Fruit fly (Drosophila melanogaster): ENCODE measurements around the gene CG5478.
"Not testable (repeated sequence)": the region's sequence is repeated elsewhere in the genome, so short reads cannot be mapped to it uniquely, and the experiment has no call there.

The CG5478 gene

dm6 chr3R:15927172-15927571 lies 6.4 kb downstream of the CG5478 start:
- no peak for TF ChIP-seq CG8478 (optimal IDR thresholded peaks at IDR 0.05)
- TF ChIP-seq CTCF (optimal IDR thresholded peaks at IDR 0.05), result no peak

dm6 chr3R:15925939-15926338 lies 7.6 kb downstream of the CG5478 start:
- TF ChIP-seq CG8478 (optimal IDR thresholded peaks at IDR 0.05), result no peak
- TF ChIP-seq CTCF (optimal IDR thresholded peaks at IDR 0.05), result no peak

dm6 chr3R:15925329-15925728 lies 8.2 kb downstream of the CG5478 start, which contains the start of gene CG34276:
Gene CG34276 (plus strand): TSS chr3R:15925629.
- TF ChIP-seq CG8478 (optimal IDR thresholded peaks at IDR 0.05) (no peak), CTCF (optimal IDR thresholded peaks at IDR 0.05) (no peak)

DNA sequence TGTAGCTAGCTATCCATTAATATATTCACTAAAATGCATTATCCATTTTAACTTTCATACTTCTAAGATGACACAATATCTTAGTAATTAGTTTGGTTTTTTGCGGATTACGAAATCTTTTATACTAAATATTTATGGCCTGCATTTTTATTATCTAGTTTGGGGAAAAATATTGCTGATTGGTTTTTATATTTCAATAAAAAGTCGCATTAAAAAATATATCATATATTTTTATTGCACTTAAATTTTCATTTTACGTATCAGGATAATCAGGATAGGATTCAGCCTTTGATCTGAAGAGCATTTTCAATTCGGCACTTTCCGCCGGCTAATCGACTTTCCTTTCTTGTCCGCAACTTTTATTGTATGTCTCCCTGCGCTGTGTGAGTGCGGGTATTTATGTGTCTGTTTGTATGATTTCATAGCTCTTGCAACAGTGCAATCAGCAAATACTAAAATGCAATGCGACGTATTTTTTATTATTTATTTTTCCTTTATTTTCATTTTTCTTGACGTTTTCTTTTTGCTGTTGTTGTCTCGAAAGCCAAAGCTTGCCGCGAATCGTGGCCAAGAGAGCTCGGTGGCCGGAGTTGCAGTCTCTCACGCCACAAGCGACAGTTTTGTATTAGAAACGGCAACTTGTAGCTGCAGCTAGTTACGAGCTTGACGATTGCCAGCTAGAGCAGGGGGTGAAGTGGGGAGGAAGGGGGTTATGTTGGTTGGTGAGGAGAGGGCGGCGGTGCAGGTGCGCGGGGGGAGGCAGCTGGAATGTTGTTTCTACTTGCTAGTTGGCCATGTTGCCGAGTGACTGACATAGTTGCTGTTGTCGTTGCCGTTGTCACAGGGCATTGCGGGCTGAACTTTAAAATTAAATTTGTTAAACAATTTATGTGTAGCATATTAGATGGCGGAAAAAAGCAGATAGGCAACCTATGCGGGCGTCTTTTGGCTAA lies 10.6 kb downstream of the CG5478 start:
- no peak for TF ChIP-seq CTCF (optimal IDR thresholded peaks at IDR 0.05)
- no peak for TF ChIP-seq CG8478 (optimal IDR thresholded peaks at IDR 0.05)

DNA sequence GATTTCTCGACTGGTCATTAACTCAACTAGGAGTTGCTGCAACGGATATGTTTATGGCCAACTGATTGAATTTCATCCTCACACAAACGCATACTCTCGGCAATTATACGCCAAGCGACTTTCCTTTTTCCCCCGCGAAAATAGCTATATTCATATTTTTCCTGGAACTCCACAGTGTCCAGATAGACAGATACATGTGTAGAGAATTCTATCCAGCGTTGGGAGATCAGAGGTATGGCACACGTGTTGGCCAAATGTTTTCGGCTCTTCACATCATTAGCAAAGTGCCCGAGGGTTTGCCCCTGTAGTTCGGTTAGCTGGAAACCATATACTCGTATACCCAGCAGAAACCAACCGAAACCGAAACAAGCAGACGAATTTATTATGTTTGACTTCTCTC lies 11.8 kb downstream of the CG5478 start:
- TF ChIP-seq CTCF (optimal IDR thresholded peaks at IDR 0.05) (no peak), CG8478 (optimal IDR thresholded peaks at IDR 0.05) (no peak)

DNA sequence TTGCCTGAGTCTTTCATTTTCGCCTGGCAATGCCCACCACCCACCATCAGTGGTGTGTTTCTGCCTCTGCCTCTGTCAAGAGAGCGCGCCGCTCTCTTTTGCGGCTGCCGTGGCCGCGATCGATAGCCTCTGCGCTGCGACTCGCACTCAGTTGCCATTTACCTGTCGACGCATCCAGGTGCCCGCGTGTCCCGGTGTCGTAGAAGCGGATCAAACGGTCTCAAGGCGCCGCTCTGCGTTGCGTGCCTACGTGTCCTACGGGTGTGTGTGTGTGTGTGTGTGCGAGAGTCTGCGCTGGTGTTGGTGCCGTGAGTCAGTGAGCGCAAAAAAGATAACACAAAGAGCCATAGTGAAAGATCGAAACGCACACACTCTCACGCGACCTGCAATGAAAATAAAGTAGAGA lies 12.8 kb downstream of the CG5478 start, which contains the start of gene Fbxl7:
Gene Fbxl7 (plus strand): TSS at position 148 of the 406 bp plus-strand sequence.
- TF ChIP-seq CG8478 (optimal IDR thresholded peaks at IDR 0.05), result no peak
- no peak for TF ChIP-seq CTCF (optimal IDR thresholded peaks at IDR 0.05)

dm6 chr3R:15920229-15920533 lies 13.4 kb downstream of the CG5478 start:
- no peak for TF ChIP-seq CTCF (optimal IDR thresholded peaks at IDR 0.05)
- TF ChIP-seq CG8478 (optimal IDR thresholded peaks at IDR 0.05), result no peak

DNA sequence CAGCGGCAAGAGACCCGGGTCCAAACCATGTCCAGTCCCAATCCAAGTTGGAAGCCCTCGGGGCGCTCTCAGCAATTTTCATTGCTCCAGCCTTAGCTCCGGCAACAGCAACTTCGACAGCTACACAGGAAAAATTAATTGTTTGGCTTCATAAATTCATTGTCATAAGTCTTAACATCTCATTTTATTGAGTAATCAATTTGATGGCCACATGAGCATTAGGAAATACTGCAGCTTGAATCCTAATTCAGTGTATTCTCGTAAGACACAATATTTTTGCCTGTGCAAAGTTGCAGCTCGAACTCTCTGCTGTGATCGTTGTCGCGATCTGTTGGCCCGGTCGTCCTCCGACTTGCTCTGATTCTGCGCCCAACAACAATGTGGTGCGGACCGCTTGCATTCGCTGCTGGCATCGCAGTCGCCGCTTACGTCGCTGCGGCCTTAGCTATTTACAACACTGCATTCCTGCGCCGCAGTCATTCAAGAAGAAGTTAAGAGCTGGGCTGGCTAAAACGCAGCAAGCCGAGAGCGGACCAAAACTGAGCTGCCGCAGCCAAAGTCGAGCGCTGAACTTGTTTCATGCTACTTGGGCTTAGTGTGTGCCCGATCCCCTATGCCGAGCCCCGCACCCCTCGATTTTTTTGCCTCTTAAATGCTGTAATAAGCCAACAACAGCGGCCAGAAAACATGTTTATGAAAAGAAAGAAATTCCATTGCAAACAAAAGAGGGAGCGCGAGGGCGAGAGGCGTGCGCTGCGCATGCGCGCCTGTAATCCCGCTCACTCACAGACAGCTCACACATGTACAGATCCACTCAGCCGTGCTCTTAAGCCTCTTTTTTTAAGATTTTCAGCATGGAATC lies 13.9 kb downstream of the CG5478 start:
- TF ChIP-seq CG8478 (optimal IDR thresholded peaks at IDR 0.05) (no peak), CTCF (optimal IDR thresholded peaks at IDR 0.05) (no peak)

dm6 chr3R:15917907-15918306 lies 15.6 kb downstream of the CG5478 start, which contains the start of gene CG45105:
Gene CG45105 (minus strand): TSS chr3R:15918007.
- TF ChIP-seq CTCF (optimal IDR thresholded peaks at IDR 0.05), result no peak
- TF ChIP-seq CG8478 (optimal IDR thresholded peaks at IDR 0.05), result no peak

DNA sequence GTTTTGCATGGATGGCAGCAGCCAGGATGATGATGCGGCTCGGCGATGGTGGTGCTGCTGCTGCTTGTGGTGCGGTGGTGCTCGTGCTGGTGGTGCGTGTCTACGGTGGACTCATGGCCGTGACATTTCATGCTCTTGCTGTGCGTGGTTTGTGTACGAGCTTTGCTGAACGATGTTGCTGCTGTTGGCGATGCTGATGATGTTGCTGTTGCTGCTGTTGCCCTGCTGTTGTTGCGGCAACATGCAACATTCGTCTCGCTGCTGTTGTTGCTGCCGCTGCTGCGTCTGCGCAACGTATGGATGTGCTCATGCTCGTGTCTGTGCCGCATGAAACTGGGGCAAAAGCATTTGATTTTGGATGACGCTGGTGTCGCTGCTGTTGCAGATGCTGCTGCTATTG lies 20.3 kb downstream of the CG5478 start:
- TF ChIP-seq CG8478 (optimal IDR thresholded peaks at IDR 0.05) (no peak), CTCF (optimal IDR thresholded peaks at IDR 0.05) (peak in 1 of 2 experiments; percentile 42)

dm6 chr3R:15908098-15908497 lies 25.4 kb downstream of the CG5478 start, which contains the start of gene EndoU:
Gene EndoU (plus strand): TSS chr3R:15908398.
- not testable (repeated sequence) for TF ChIP-seq CG8478, CTCF (optimal IDR thresholded peaks at IDR 0.05)

dm6 chr3R:15904543-15904942 lies 29.0 kb downstream of the CG5478 start, which contains the start of gene glob1:
Gene glob1 (minus strand): TSS chr3R:15904643.
- not testable (repeated sequence) for TF ChIP-seq CG8478, CTCF (optimal IDR thresholded peaks at IDR 0.05)

DNA sequence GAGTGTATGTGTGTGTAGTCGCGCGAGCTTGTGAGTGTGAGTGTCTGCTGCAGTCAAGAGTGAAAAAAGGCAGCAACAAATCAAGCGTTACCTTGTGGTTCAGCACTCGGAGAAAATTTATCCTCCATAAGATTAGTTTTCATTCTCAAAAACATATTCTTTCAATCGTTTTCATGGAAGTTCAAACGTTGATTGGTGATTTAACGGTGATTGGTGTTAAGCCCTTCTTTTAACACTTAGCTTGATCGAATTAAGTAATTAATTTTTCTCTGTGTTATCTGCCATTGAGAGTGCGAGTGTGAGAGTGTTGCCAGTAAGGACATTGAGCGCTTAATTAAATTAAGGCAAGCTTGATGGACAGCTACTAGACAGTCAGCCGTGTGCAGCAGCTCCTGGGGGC lies 33.9 kb downstream of the CG5478 start:
- TF ChIP-seq CTCF (optimal IDR thresholded peaks at IDR 0.05) (no peak), CG8478 (optimal IDR thresholded peaks at IDR 0.05) (no peak)

dm6 chr3R:15898302-15898701 lies 35.2 kb downstream of the CG5478 start:
- TF ChIP-seq CG8478 (optimal IDR thresholded peaks at IDR 0.05), result no peak
- no peak for TF ChIP-seq CTCF (optimal IDR thresholded peaks at IDR 0.05)

DNA sequence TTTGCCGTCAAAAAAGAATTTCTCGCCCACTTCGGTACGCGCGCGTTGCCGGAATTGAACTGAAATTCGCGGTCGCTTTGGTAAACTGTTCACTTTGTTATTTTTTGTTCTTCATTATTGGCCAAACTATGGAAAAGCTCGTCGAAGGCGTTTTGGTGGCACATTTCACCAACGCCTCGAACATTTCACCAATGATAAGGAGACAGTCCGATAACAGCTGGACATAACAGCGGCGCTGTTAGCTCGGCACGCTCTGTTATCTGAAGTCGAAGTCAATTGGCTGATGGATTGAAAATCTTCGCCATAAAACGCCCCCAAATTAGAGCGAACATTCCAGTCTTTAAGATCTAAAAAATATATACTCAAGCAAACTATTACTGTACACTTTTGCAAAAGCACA lies 37.6 kb downstream of the CG5478 start, which contains the start of gene CG14877:
Gene CG14877 (minus strand): TSS at position 101 of the 400 bp plus-strand sequence.
- TF ChIP-seq CG8478 (optimal IDR thresholded peaks at IDR 0.05), result no peak
- TF ChIP-seq CTCF (optimal IDR thresholded peaks at IDR 0.05), result no peak
